Worm (Caenorhabditis elegans): ENCODE measurements around the gene K11G12.6.

K11G12.6 gene

DNA sequence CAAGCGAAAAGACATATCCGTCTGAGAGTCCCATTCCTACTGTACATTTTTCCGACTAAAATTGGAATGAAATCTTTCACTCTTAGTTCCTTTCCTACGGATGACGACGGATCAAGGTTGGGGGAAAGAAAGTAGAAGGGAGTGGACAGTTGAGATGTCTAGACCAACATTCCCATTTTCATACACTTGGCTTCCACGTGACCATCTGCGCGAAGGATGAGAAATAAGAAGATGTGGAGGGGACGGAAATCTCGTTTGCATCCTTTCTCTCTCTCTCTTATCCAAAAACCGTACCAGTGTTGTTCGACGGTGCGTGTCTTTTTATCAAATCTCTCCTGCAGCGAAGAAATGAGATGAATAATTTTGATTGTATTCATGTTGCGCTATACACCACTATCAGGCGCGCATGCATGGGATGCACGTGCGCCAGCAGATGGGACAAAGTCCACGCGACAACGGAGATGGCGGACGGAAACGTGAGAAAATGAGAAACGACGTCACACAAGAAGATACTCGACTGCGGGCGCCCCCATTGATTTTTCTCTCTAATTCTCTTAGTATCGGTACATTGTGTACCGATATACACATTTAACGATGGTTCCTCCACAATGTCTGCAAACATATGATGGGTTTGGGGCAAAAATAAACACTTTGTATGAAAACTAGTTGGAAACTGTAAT, 8.0 kb upstream of the K11G12.6 start (continued):
- no peak for TF ChIP-seq snpc-1.3 (tag; optimal IDR thresholded peaks at IDR 0.05; ENCODE audit: insufficient read depth)
- TF ChIP-seq madf-10 (tag; optimal IDR thresholded peaks at IDR 0.05): peak; percentile 79
- peak; percentile 17; the same call in 1 of the 2 replicates for TF ChIP-seq lag-1 (GFP tag; IDR thresholded peaks at IDR 0.05)
- TF ChIP-seq bed-1 (GFP tag; IDR thresholded peaks at IDR 0.05): no peak
- TF ChIP-seq sptf-2 (GFP tag; optimal IDR thresholded peaks at IDR 0.05): no peak
- no peak for TF ChIP-seq ztf-25 (GFP tag; IDR thresholded peaks at IDR 0.05)
- TF ChIP-seq Y67H2A.10 (GFP tag; conservative IDR thresholded peaks at IDR 0.05): no peak
- TF ChIP-seq cebp-2 (GFP tag; IDR thresholded peaks at IDR 0.05): no peak
- peak; percentile 90; the same call in 1 of the 2 replicates for TF ChIP-seq let-526 (GFP tag; IDR thresholded peaks at IDR 0.05)
- no peak for TF ChIP-seq nfya-2 (GFP tag; IDR thresholded peaks at IDR 0.05)
- no peak for TF ChIP-seq hlh-26 (GFP tag; conservative IDR thresholded peaks at IDR 0.05)
- no peak for TF ChIP-seq snpc-3.4 (tag; optimal IDR thresholded peaks at IDR 0.05)
- TF ChIP-seq ets-4 (GFP tag; optimal IDR thresholded peaks at IDR 0.05): no peak
- TF ChIP-seq ZK185.1 (tag; optimal IDR thresholded peaks at IDR 0.05; ENCODE audit: poor library complexity, severe bottlenecking): peak; percentile 62
- no peak for TF ChIP-seq nhr-179 (tag; optimal IDR thresholded peaks at IDR 0.05)
- TF ChIP-seq F37B4.10 (GFP tag; IDR thresholded peaks at IDR 0.05): no peak
- peak; percentile 76; the same call in 1 of the 2 replicates for TF ChIP-seq zfh-2 (GFP tag; conservative IDR thresholded peaks at IDR 0.05)
- no peak for TF ChIP-seq sdz-38 (tag; optimal IDR thresholded peaks at IDR 0.05)
- peak; percentile 57 for TF ChIP-seq tbp1 (GFP tag; optimal IDR thresholded peaks at IDR 0.05)
- TF ChIP-seq ceh-91 (GFP tag; IDR thresholded peaks at IDR 0.05): no peak
- TF ChIP-seq ceh-58 (GFP tag; IDR thresholded peaks at IDR 0.05): no peak
- no peak for TF ChIP-seq ztf-6 (GFP tag; IDR thresholded peaks at IDR 0.05)
- TF ChIP-seq tbx-9 (tag; optimal IDR thresholded peaks at IDR 0.05; ENCODE audit: borderline replicate concordance): no peak
- TF ChIP-seq ztf-18 (tag; optimal IDR thresholded peaks at IDR 0.05): no peak
- TF ChIP-seq ztf-26 (tag; optimal IDR thresholded peaks at IDR 0.05): peak; percentile 88
- no peak for TF ChIP-seq aptf-2 (GFP tag; conservative IDR thresholded peaks at IDR 0.05)
- TF ChIP-seq ztf-22 (GFP tag; optimal IDR thresholded peaks at IDR 0.05): peak; percentile 89
- peak; percentile 57 for TF ChIP-seq unc-62 (GFP tag; optimal IDR thresholded peaks at IDR 0.05)
- peak; percentile 78 for TF ChIP-seq die-1 (tag; optimal IDR thresholded peaks at IDR 0.05)
- peak; percentile 42 for TF ChIP-seq F10E7.11 (tag; optimal IDR thresholded peaks at IDR 0.05)
- TF ChIP-seq F23B12.7 (tag; optimal IDR thresholded peaks at IDR 0.05; ENCODE audit: insufficient read depth): no peak
- 0 out of 2 replicates have a peak, but pooled peaks have one; percentile 45 for TF ChIP-seq hsf-1 (GFP tag; IDR thresholded peaks at IDR 0.05)
- peak; percentile 92 for TF ChIP-seq chd-7 (tag; optimal IDR thresholded peaks at IDR 0.05)
- no peak for TF ChIP-seq T07F8.4 (tag; optimal IDR thresholded peaks at IDR 0.05)
- TF ChIP-seq nfya-1 (tag; optimal IDR thresholded peaks at IDR 0.05; ENCODE audit: borderline replicate concordance, insufficient read depth): no peak
- 0 out of 2 replicates have a peak, but pooled peaks have one; percentile 38 for TF ChIP-seq Y79H2A.3 (GFP tag; conservative IDR thresholded peaks at IDR 0.05)
- TF ChIP-seq F52B5.7 (tag; optimal IDR thresholded peaks at IDR 0.05): no peak
- TF ChIP-seq atf-7 (tag; optimal IDR thresholded peaks at IDR 0.05): peak; percentile 96
- no peak for TF ChIP-seq pha-4 (tag; optimal IDR thresholded peaks at IDR 0.05)
- no peak for TF ChIP-seq zim-3 (tag; optimal IDR thresholded peaks at IDR 0.05)
- TF ChIP-seq F39B2.1 (GFP tag; IDR thresholded peaks at IDR 0.05): no peak
- peak; percentile 74 for TF ChIP-seq repo-1 (tag; optimal IDR thresholded peaks at IDR 0.05)
- TF ChIP-seq ama-1 (optimal IDR thresholded peaks at IDR 0.05): peak; percentile 11
- TF ChIP-seq ama-1 (GFP tag; optimal IDR thresholded peaks at IDR 0.05): no peak
- no peak for TF ChIP-seq nhr-27 (tag; optimal IDR thresholded peaks at IDR 0.05)
- no peak for TF ChIP-seq cebp-1 (GFP tag; IDR thresholded peaks at IDR 0.05)
- peak; percentile 85 for TF ChIP-seq cebp-1 (tag; optimal IDR thresholded peaks at IDR 0.05)
- TF ChIP-seq ceh-100 (GFP tag; IDR thresholded peaks at IDR 0.05): no peak
